Fruit fly (Drosophila melanogaster): Measurements from ENCODE around the gene mys.

mys gene

dm6 chrX:8112715-8113114, 51.3 kb downstream of the mys start (continued):
- TF ChIP-seq CG10267 (tag; optimal IDR thresholded peaks at IDR 0.05) (no peak), ranshi (GFP tag; IDR thresholded peaks at IDR 0.05) (peak; percentile 15; the same call in 1 of the 2 replicates), tin (GFP tag; optimal IDR thresholded peaks at IDR 0.05) (no peak), Mrtf (GFP tag; IDR thresholded peaks at IDR 0.05) (no peak), CG13624 (GFP tag; optimal IDR thresholded peaks at IDR 0.05) (peak; percentile 65), BtbVII (GFP tag; optimal IDR thresholded peaks at IDR 0.05) (peak; percentile 34), CG12299 (tag; optimal IDR thresholded peaks at IDR 0.05) (no peak), slp2 (GFP tag; optimal IDR thresholded peaks at IDR 0.05) (no peak), chif (GFP tag; optimal IDR thresholded peaks at IDR 0.05) (no peak), dmrt99B (tag; optimal IDR thresholded peaks at IDR 0.05) (peak; percentile 31), Rfx (GFP tag; IDR thresholded peaks at IDR 0.05) (peak; percentile 70), CG3838 (GFP tag; optimal IDR thresholded peaks at IDR 0.05) (no peak), CG4617 (GFP tag; optimal IDR thresholded peaks at IDR 0.05; ENCODE audit: borderline replicate concordance) (no peak), Atf3 (GFP tag; optimal IDR thresholded peaks at IDR 0.05) (no peak), NfI (GFP tag; optimal IDR thresholded peaks at IDR 0.05) (peak; percentile 39), dimm (GFP tag; IDR thresholded peaks at IDR 0.05) (no peak), Dek (tag; optimal IDR thresholded peaks at IDR 0.05) (peak; percentile 26), Nf-YC (tag; optimal IDR thresholded peaks at IDR 0.05) (no peak), ac (GFP tag; optimal IDR thresholded peaks at IDR 0.05) (no peak), sr (GFP tag; IDR thresholded peaks at IDR 0.05) (no peak), CG9437 (GFP tag; optimal IDR thresholded peaks at IDR 0.05) (no peak), Lim3 (GFP tag; IDR thresholded peaks at IDR 0.05) (no peak), tll (GFP tag; optimal IDR thresholded peaks at IDR 0.05) (no peak), CG6791 (GFP tag; IDR thresholded peaks at IDR 0.05; ENCODE audit: partially characterized antibody) (no peak), org-1 (GFP tag; optimal IDR thresholded peaks at IDR 0.05) (no peak), CG17802 (tag; optimal IDR thresholded peaks at IDR 0.05) (no peak), cad (GFP tag; optimal IDR thresholded peaks at IDR 0.05) (no peak), CG8388 (GFP tag; optimal IDR thresholded peaks at IDR 0.05) (no peak), CG4854 (GFP tag; optimal IDR thresholded peaks at IDR 0.05) (no peak), vfl (GFP tag; optimal IDR thresholded peaks at IDR 0.05) (no peak), chn (GFP tag; optimal IDR thresholded peaks at IDR 0.05) (no peak), Aef1 (GFP tag; IDR thresholded peaks at IDR 0.05) (peak; percentile 41; the same call in 1 of the 3 replicates), Abd-B (GFP tag; optimal IDR thresholded peaks at IDR 0.05) (peak; percentile 42), CG3163 (GFP tag; optimal IDR thresholded peaks at IDR 0.05) (no peak), Ptx1 (GFP tag; IDR thresholded peaks at IDR 0.05) (peak; percentile 46; the same call in 1 of the 2 replicates), Six4 (GFP tag; optimal IDR thresholded peaks at IDR 0.05) (no peak), E2f2 (GFP tag; IDR thresholded peaks at IDR 0.05) (no peak), klu (GFP tag; IDR thresholded peaks at IDR 0.05) (no peak), vvl (GFP tag; IDR thresholded peaks at IDR 0.05) (peak; percentile 60; the same call in 1 of the 2 replicates), bcd (GFP tag; optimal IDR thresholded peaks at IDR 0.05) (no peak), btn (GFP tag; optimal IDR thresholded peaks at IDR 0.05) (no peak), kay (GFP tag; optimal IDR thresholded peaks at IDR 0.05) (no peak), H15 (GFP tag; IDR thresholded peaks at IDR 0.05) (no peak), CHES-1-like (GFP tag; optimal IDR thresholded peaks at IDR 0.05) (no peak), wdn (GFP tag; IDR thresholded peaks at IDR 0.05) (0 out of 2 replicates have a peak, but pooled peaks have one; percentile 22), pfk (GFP tag; optimal IDR thresholded peaks at IDR 0.05) (no peak), gcm2 (GFP tag; optimal IDR thresholded peaks at IDR 0.05) (no peak), MBD-R2 (GFP tag; IDR thresholded peaks at IDR 0.05) (peak; percentile 29; the same call in 1 of the 2 replicates), bab2 (GFP tag; optimal IDR thresholded peaks at IDR 0.05) (peak; percentile 30), YL-1 (GFP tag; optimal IDR thresholded peaks at IDR 0.05) (no peak), ewg (GFP tag; optimal IDR thresholded peaks at IDR 0.05) (no peak), CG7786 (GFP tag; optimal IDR thresholded peaks at IDR 0.05) (peak; percentile 4)
